3 fruit fly cellular contexts compared by ENCODE assay signal in the genomic region with DNA sequence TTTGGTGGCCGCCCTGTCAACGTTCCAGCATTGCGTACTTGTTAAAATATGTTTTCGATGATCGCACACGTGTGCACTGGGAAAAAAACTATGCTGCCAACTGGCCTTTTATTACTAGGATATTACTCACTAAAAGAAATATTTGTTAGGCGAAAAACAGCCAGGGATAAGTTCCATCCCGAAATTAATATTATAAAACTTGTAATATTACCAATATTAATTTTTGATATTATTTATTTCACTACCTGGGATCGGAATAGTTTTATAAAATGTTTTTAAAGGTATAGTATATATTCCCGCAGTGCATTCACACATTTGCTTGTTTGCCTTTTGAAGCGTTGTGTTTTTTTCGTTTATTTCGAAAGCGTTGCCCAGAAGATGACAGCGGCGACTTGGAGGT.
TF ChIP-seq lines count a peak whose summit lies in the region.

No protein-coding gene starts in this region.

TF ChIP-seq in whole organism, embryonic, 481 proteins besides CTCF, POLR2A, EP300 and RAD21 (continued from another document):
- TF ChIP-seq zen (tag; optimal IDR thresholded peaks at IDR 0.05; lab: Kevin White, UChicago) (peak; percentile 9), CG11695 (GFP tag; IDR thresholded peaks at IDR 0.05; lab: Robert Waterston, UW) (no peak), CoRest (tag; optimal IDR thresholded peaks at IDR 0.05; lab: Kevin White, UChicago) (peak; percentile 12), fd96Cb (tag; optimal IDR thresholded peaks at IDR 0.05; lab: Kevin White, UChicago) (peak; percentile 3), lbe (GFP tag; optimal IDR thresholded peaks at IDR 0.05; lab: Kevin White, UChicago) (peak; percentile 25), Med (GFP tag; lab: Kevin White, UChicago) (no peak)

TF ChIP-seq in whole organism, prepupa, 60 proteins besides CTCF, POLR2A, EP300 and RAD21 (continued from another document):
- peak; percentile 32 for TF ChIP-seq CG10669 (GFP tag; optimal IDR thresholded peaks at IDR 0.05; lab: Kevin White, UChicago)
- peak; percentile 29 for TF ChIP-seq CG10631 (GFP tag; optimal IDR thresholded peaks at IDR 0.05; lab: Kevin White, UChicago)
- no peak for TF ChIP-seq CG16779 (tag; optimal IDR thresholded peaks at IDR 0.05; lab: Kevin White, UChicago)
- no peak for TF ChIP-seq CG6276 (GFP tag; optimal IDR thresholded peaks at IDR 0.05; lab: Kevin White, UChicago)
- TF ChIP-seq topi (GFP tag; optimal IDR thresholded peaks at IDR 0.05; lab: Kevin White, UChicago): peak; percentile 58
- TF ChIP-seq ss (GFP tag; optimal IDR thresholded peaks at IDR 0.05; lab: Kevin White, UChicago): no peak
- peak; percentile 12 for TF ChIP-seq acj6 (GFP tag; optimal IDR thresholded peaks at IDR 0.05; lab: Kevin White, UChicago)
- peak; percentile 9 for TF ChIP-seq CG6854 (GFP tag; optimal IDR thresholded peaks at IDR 0.05; lab: Kevin White, UChicago)
- TF ChIP-seq fd59A (GFP tag; optimal IDR thresholded peaks at IDR 0.05; lab: Kevin White, UChicago): peak; percentile 37
- TF ChIP-seq CG3919 (GFP tag; optimal IDR thresholded peaks at IDR 0.05; lab: Kevin White, UChicago): peak; percentile 36
- TF ChIP-seq Met (GFP tag; optimal IDR thresholded peaks at IDR 0.05; lab: Kevin White, UChicago): peak; percentile 70
- peak; percentile 83 for TF ChIP-seq svp (GFP tag; lab: Kevin White, UChicago)
- TF ChIP-seq Hr39 (GFP tag; optimal IDR thresholded peaks at IDR 0.05; lab: Kevin White, UChicago): peak; percentile 30
- TF ChIP-seq CG34406 (GFP tag; optimal IDR thresholded peaks at IDR 0.05; lab: Kevin White, UChicago): peak; percentile 46
- TF ChIP-seq lz (GFP tag; optimal IDR thresholded peaks at IDR 0.05; lab: Kevin White, UChicago): peak; percentile 21
- peak; percentile 14 for TF ChIP-seq CG7368 (GFP tag; optimal IDR thresholded peaks at IDR 0.05; lab: Kevin White, UChicago)
- TF ChIP-seq esn (GFP tag; optimal IDR thresholded peaks at IDR 0.05; lab: Kevin White, UChicago): peak; percentile 49
- no peak for TF ChIP-seq CG11762 (GFP tag; optimal IDR thresholded peaks at IDR 0.05; lab: Kevin White, UChicago; ENCODE audit: insufficient read depth)
- TF ChIP-seq CG9139 (GFP tag; optimal IDR thresholded peaks at IDR 0.05; lab: Kevin White, UChicago): no peak

TF ChIP-seq in whole organism, wandering third instar larva, 38 proteins besides CTCF, POLR2A, EP300 and RAD21 (continued from another document):
- no peak for TF ChIP-seq Mio (GFP tag; optimal IDR thresholded peaks at IDR 0.05; lab: Kevin White, UChicago)
- TF ChIP-seq lola (GFP tag; optimal IDR thresholded peaks at IDR 0.05; lab: Kevin White, UChicago): no peak
- no peak for TF ChIP-seq pan (optimal IDR thresholded peaks at IDR 0.05; lab: Kevin White, UChicago)
- TF ChIP-seq N (GFP tag; optimal IDR thresholded peaks at IDR 0.05; lab: Kevin White, UChicago): no peak
- TF ChIP-seq fru (GFP tag; optimal IDR thresholded peaks at IDR 0.05; lab: Kevin White, UChicago): peak; percentile 34
- TF ChIP-seq dsf (GFP tag; optimal IDR thresholded peaks at IDR 0.05; lab: Kevin White, UChicago; ENCODE audit: borderline replicate concordance): no peak
- TF ChIP-seq woc (GFP tag; optimal IDR thresholded peaks at IDR 0.05; lab: Kevin White, UChicago): no peak
- TF ChIP-seq Hr83 (GFP tag; optimal IDR thresholded peaks at IDR 0.05; lab: Kevin White, UChicago; ENCODE audit: poor library complexity, severe bottlenecking): no peak
